Worm (Caenorhabditis elegans): ENCODE measurements around the gene aldo-1.

ce11 chrIII:13524021-13524420 is 40.7 kb downstream of the aldo-1 start, which contains the start of gene pod-1:
- TF ChIP-seq mab-5 (tag; optimal IDR thresholded peaks at IDR 0.05) (no peak), nhr-237 (tag; optimal IDR thresholded peaks at IDR 0.05) (no peak), ces-1 (GFP tag; optimal IDR thresholded peaks at IDR 0.05) (no peak)

Data from whole organism, mixed stage, embryonic.